Worm (Caenorhabditis elegans) whole organism, L4 larva: Measurements from ENCODE around the gene T28C6.8.

ENCODE experiments used
- lin-39 ChIP-seq: fragments of 150-350 bp; optimal IDR thresholded peaks from 2 replicates; lab custom pipeline; 2014; ENCODE audit warnings: missing biosample characterization, missing genetic modification reagents, missing genetic modification characterization
- nhr-237 ChIP-seq: sonication (generic microtip); optimal IDR thresholded peaks from 2 replicates; lab custom pipeline; 2017; ENCODE audit warnings: missing biosample characterization, missing genetic modification characterization

DNA sequence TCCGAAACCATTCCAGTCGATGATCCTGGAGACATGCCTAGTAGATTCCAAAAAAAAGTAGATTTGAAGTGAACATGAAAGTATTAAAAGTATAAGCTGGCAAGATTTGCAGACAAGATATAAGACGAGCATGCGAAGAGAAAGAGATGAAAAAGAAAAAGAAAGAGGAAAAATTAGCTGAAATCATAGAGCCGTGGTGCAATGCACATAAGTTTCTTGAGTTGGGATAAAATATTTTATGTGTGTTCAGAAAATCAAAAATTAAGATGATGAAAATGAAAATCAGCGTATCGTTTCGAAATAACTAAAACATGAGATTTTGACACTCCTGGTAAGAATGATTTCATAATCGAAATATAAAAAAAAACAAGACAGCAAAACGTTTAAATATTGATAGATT, 13.9 kb upstream of the T28C6.8 start, which contains the start of gene T11B7.2:
- TF ChIP-seq lin-39 (tag; lab: Kevin White, UChicago): no peak
- no peak for TF ChIP-seq nhr-237 (tag; lab: Kevin White, UChicago)
